Fruit fly (Drosophila melanogaster): ENCODE measurements around the gene CG15478.

DNA sequence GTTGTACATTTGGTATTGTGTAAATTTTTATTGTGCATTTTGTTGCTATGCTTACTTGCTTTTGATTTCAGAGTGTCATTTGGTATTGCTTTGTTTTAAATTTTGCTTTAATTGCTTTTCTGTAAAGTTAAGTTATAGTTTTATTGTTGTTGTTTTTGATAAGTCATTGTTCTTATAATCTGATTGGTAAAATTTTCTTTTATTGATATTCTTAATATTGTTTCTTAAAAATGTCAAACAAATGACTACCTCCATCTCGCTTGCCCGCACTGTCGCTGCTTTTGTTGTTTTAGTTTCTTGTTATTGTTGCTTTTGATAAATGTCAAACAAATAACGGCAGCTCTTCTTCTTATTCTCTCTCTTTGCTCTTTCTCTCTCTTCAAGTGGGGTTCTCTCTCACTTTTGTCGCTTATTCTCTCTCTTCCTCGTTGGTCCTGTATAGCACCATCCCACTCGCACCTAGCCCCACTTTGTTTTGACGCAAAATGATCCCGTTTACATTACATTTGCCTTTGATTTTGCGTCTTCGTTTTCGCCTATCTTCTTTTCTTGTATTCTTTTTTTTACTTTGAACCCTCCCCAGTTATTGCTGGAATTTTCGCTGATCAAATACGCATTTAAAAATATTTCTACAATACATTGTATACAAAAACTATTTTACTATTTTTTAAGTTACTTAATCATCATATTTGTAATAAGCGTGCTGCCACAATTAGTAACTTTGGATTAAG is 7.9 kb downstream of the CG15478 start:
- TF ChIP-seq Dfd (GFP tag; optimal IDR thresholded peaks at IDR 0.05) (no peak), CG42726 (GFP tag; IDR thresholded peaks at IDR 0.05; ENCODE audit: partially characterized antibody) (no peak), btn (GFP tag; optimal IDR thresholded peaks at IDR 0.05) (no peak), nerfin-2 (GFP tag; IDR thresholded peaks at IDR 0.05; ENCODE audit: partially characterized antibody) (no peak), otp (GFP tag; IDR thresholded peaks at IDR 0.05) (no peak)

Data from whole organism, embryonic.